Worm (Caenorhabditis elegans): ENCODE measurements around the gene ufl-1.

ufl-1 gene

DNA sequence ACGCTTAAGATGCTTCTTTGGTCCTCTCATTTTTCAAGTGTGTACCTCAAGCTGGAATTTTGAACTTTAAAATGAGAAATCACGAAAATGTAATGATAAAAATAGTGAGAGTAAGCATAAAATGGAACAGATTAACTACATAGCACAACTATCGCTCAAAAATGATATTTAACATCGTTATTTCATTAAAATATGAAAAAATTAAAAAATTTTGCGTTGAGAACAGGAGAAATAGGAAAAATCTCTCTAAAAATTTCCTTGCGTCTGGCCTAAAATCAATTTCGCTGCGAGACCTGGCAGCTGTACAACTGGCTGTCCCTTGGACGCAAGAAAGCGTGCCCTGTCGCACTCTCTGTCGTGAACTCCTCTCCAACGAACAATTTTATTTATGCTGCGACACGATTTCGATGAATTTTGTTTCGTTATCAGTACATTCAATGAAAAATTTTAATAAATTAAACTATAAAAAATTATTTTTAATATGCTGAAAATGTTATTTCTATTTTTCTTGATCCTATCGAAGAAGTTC is 48.0 kb upstream of the ufl-1 start, which contains the start of gene rps-4 (continued):
- peak; percentile 68 for TF ChIP-seq attf-3 (GFP tag; conservative IDR thresholded peaks at IDR 0.05)
- no peak for TF ChIP-seq F39B2.1 (GFP tag; IDR thresholded peaks at IDR 0.05)
- TF ChIP-seq snpc-1.3 (tag; optimal IDR thresholded peaks at IDR 0.05; ENCODE audit: insufficient read depth): peak; percentile 81
- peak; percentile 52 to 90 for TF ChIP-seq let-607 (tag; optimal IDR thresholded peaks at IDR 0.05)
- peak; percentile 79 for TF ChIP-seq pbrm-1 (GFP tag; IDR thresholded peaks at IDR 0.05)
- 0 out of 2 replicates have a peak, but pooled peaks have one; percentile 45 for TF ChIP-seq lir-1 (GFP tag; conservative IDR thresholded peaks at IDR 0.05)
- TF ChIP-seq T26A5.8 (tag; optimal IDR thresholded peaks at IDR 0.05): no peak
- 0 out of 2 replicates have a peak, but pooled peaks have one; percentile 35 for TF ChIP-seq Y67H2A.10 (GFP tag; conservative IDR thresholded peaks at IDR 0.05)
- TF ChIP-seq F37B4.10 (GFP tag; IDR thresholded peaks at IDR 0.05): no peak
- peak; percentile 71 for TF ChIP-seq ceh-91 (GFP tag; IDR thresholded peaks at IDR 0.05)
- no peak for TF ChIP-seq ztf-3 (GFP tag; optimal IDR thresholded peaks at IDR 0.05)
- peak; percentile 24; the same call in 1 of the 2 replicates for TF ChIP-seq ekl-4 (GFP tag; IDR thresholded peaks at IDR 0.05)
- TF ChIP-seq hmg-1.2 (GFP tag; IDR thresholded peaks at IDR 0.05): peak; percentile 61
- no peak for TF ChIP-seq gei-17 (GFP tag; optimal IDR thresholded peaks at IDR 0.05)
- TF ChIP-seq madf-6 (GFP tag; IDR thresholded peaks at IDR 0.05): peak; percentile 75
- TF ChIP-seq lin-40 (tag; optimal IDR thresholded peaks at IDR 0.05): peak; percentile 71
- peak; percentile 90 for TF ChIP-seq F23B12.7 (tag; optimal IDR thresholded peaks at IDR 0.05; ENCODE audit: insufficient read depth)
- peak; percentile 50 for TF ChIP-seq pha-4 (tag; optimal IDR thresholded peaks at IDR 0.05)
- peak; percentile 64 for TF ChIP-seq D2030.7 (GFP tag; IDR thresholded peaks at IDR 0.05)
- TF ChIP-seq unc-130 (GFP tag; optimal IDR thresholded peaks at IDR 0.05): peak; percentile 8
- peak; percentile 87 for TF ChIP-seq attf-5 (GFP tag; optimal IDR thresholded peaks at IDR 0.05)
- TF ChIP-seq athp-1 (tag; optimal IDR thresholded peaks at IDR 0.05): peak; percentile 42
- peak; percentile 82 for TF ChIP-seq nfyb-1 (GFP tag; IDR thresholded peaks at IDR 0.05)
- peak; percentile 98 for TF ChIP-seq mcd-1 (GFP tag; IDR thresholded peaks at IDR 0.05)
- TF ChIP-seq hrde-1 (tag; optimal IDR thresholded peaks at IDR 0.05; ENCODE audit: borderline replicate concordance): peak; percentile 45
- TF ChIP-seq T07F8.4 (tag; optimal IDR thresholded peaks at IDR 0.05): no peak
- TF ChIP-seq K11D2.4 (GFP tag; IDR thresholded peaks at IDR 0.05): peak; percentile 56; the same call in 1 of the 2 replicates
- TF ChIP-seq him-1 (tag; optimal IDR thresholded peaks at IDR 0.05): peak; percentile 43
- peak; percentile 19 for TF ChIP-seq ztf-26 (tag; optimal IDR thresholded peaks at IDR 0.05)
- TF ChIP-seq somi-1 (GFP tag; optimal IDR thresholded peaks at IDR 0.05): peak; percentile 24
- TF ChIP-seq F33H1.4 (GFP tag; IDR thresholded peaks at IDR 0.05): peak; percentile 94
- TF ChIP-seq snpc-3.4 (tag; optimal IDR thresholded peaks at IDR 0.05): peak; percentile 68
- no peak for TF ChIP-seq F52B5.7 (tag; optimal IDR thresholded peaks at IDR 0.05)
- peak; percentile 70 for TF ChIP-seq ceh-27 (GFP tag; optimal IDR thresholded peaks at IDR 0.05)
- peak; percentile 62 for TF ChIP-seq nhr-80 (tag; optimal IDR thresholded peaks at IDR 0.05)
- TF ChIP-seq tlf-1 (GFP tag; optimal IDR thresholded peaks at IDR 0.05): peak; percentile 73
- TF ChIP-seq efl-1 (GFP tag; optimal IDR thresholded peaks at IDR 0.05): peak; percentile 52
- no peak for TF ChIP-seq Y79H2A.3 (GFP tag; conservative IDR thresholded peaks at IDR 0.05)
- peak in 2 of 3 experiments; percentile 34 to 52 for TF ChIP-seq lin-35 (GFP tag; optimal IDR thresholded peaks at IDR 0.05)

Measured in whole organism, young adult.